Fruit fly (Drosophila melanogaster): ENCODE measurements around the gene CG17270.

- no peak for TF ChIP-seq CG7368 (GFP tag; optimal IDR thresholded peaks at IDR 0.05)
- no peak for TF ChIP-seq CG34406 (GFP tag; optimal IDR thresholded peaks at IDR 0.05)
- no peak for TF ChIP-seq Eip78C (GFP tag)
- TF ChIP-seq dac (GFP tag; optimal IDR thresholded peaks at IDR 0.05): no peak
- TF ChIP-seq OdsH (GFP tag; optimal IDR thresholded peaks at IDR 0.05): no peak
- no peak for TF ChIP-seq dsx (GFP tag; optimal IDR thresholded peaks at IDR 0.05; ENCODE audit: poor library complexity, severe bottlenecking)
- TF ChIP-seq salr (GFP tag; optimal IDR thresholded peaks at IDR 0.05): no peak
- no peak for TF ChIP-seq net (GFP tag; optimal IDR thresholded peaks at IDR 0.05)
- no peak for TF ChIP-seq Hr38 (GFP tag; optimal IDR thresholded peaks at IDR 0.05)
- no peak for TF ChIP-seq Eip75B (GFP tag; optimal IDR thresholded peaks at IDR 0.05)
- no peak for TF ChIP-seq CG32006 (GFP tag; optimal IDR thresholded peaks at IDR 0.05)
- no peak for TF ChIP-seq Sox102F (GFP tag; optimal IDR thresholded peaks at IDR 0.05)
- no peak for TF ChIP-seq fkh (GFP tag; optimal IDR thresholded peaks at IDR 0.05)
- TF ChIP-seq CG11294 (GFP tag; IDR thresholded peaks at IDR 0.05): no peak
Measured at dm6 chr3R:20796949-20797348, 21.8 kb downstream of the CG17270 start.
